Fruit fly (Drosophila melanogaster): Measurements from ENCODE around the gene xit.

dm6 chrX:6861523-6862077 is 40.8 kb downstream of the xit start:
- TF ChIP-seq ap (GFP tag; IDR thresholded peaks at IDR 0.05), result no peak
- TF ChIP-seq pnt (GFP tag; optimal IDR thresholded peaks at IDR 0.05), result no peak
- peak; percentile 63; the same call in 1 of the 2 replicates for TF ChIP-seq CG11247 (GFP tag; IDR thresholded peaks at IDR 0.05)
- TF ChIP-seq al (GFP tag; IDR thresholded peaks at IDR 0.05), result peak; percentile 66
- TF ChIP-seq Atf-2 (GFP tag; optimal IDR thresholded peaks at IDR 0.05), result no peak
- no peak for TF ChIP-seq Dfd (GFP tag; optimal IDR thresholded peaks at IDR 0.05)
- TF ChIP-seq crol (GFP tag; IDR thresholded peaks at IDR 0.05), result peak; percentile 98
- peak; percentile 50; the same call in 1 of the 2 replicates for TF ChIP-seq Atf6 (GFP tag; IDR thresholded peaks at IDR 0.05)
- TF ChIP-seq kni (GFP tag; optimal IDR thresholded peaks at IDR 0.05), result peak; percentile 94
- peak; percentile 95 for TF ChIP-seq pfk (GFP tag; optimal IDR thresholded peaks at IDR 0.05)
- peak; percentile 99 for TF ChIP-seq Deaf1 (tag; optimal IDR thresholded peaks at IDR 0.05)
- TF ChIP-seq CG16813 (GFP tag; IDR thresholded peaks at IDR 0.05; ENCODE audit: partially characterized antibody), result no peak
- TF ChIP-seq CG2712 (tag; optimal IDR thresholded peaks at IDR 0.05), result peak; percentile 41
